Fruit fly (Drosophila melanogaster): Measurements from ENCODE around the gene CG18265.

DNA sequence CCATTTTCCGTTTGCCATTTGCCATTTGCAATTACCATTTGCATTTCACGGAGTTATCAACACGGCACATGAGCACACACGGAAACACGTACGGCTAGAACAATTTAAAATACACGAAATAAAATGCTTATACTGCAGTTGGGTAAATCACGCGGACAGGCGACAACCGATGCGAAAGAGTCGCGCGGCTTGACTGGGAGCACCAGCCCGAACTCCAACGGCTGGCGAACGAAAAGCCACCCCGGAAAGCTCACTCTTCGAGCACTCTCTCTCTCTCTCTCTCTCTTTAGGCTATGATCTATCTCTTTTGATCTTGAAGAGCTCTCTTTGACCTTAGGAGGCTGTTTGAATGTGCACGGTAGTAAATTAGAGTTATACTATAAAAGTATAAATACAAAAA lies 17.9 kb upstream of the CG18265 start, which contains the start of gene blot:
- TF ChIP-seq ttk (optimal IDR thresholded peaks at IDR 0.05) (no peak), insv (optimal IDR thresholded peaks at IDR 0.05) (no peak), h (optimal IDR thresholded peaks at IDR 0.05) (no peak)
